Fruit fly (Drosophila melanogaster): ENCODE results near the gene CG13457.
A peak's percentile ranks its signal among the peaks of the same experiment; 100 is the strongest.

The CG13457 gene

DNA sequence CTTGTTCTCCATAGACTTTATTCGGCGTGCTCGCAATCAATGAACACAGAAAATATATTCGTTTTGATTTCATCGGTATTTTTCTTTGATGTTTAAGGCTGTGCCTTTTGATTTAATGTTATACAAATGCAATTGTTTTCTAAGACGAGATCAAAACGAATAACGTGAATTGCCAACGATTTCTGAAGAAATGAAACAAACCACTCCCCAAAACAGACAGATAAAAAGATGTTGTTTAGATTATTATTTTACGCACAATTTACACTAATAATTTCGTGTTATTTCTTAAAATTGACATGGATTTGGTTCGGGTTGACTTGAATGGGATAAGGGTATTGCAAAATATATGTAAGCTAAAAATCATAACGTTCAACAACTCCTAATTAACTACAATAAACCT is at the start of gene CG13457:
CG13457 (minus strand) TSS at position 101 of the 400 bp plus-strand sequence.
- no peak for TF ChIP-seq gl (tag; optimal IDR thresholded peaks at IDR 0.05)

DNA sequence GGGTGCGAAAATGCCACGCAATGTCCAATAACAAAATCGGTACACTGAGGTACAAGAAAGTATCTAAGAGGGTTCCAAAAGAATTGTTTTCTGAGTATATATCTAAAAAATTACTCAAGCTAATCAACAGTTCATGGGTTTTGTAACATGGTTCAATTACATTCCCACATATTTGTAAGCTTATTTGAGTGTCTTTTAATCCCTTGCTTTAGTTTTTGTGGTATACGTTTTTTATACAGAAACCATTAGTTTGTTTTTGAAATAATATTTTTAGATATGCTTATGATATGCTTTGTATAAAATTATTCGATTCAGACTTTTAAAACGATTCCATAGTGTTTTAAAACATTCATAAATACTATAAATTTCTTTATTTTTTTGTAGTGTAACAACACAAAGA is 49.6 kb upstream of the CG13457 start:
- TF ChIP-seq Snoo (tag; optimal IDR thresholded peaks at IDR 0.05), result peak; percentile 38
- no peak for TF ChIP-seq CG32121 (GFP tag; IDR thresholded peaks at IDR 0.05)
- TF ChIP-seq CG4496 (GFP tag; IDR thresholded peaks at IDR 0.05), result no peak
- TF ChIP-seq gl (tag; optimal IDR thresholded peaks at IDR 0.05), result no peak
- peak; percentile 50 for TF ChIP-seq Pif1A (GFP tag; optimal IDR thresholded peaks at IDR 0.05)
- peak; percentile 72 for TF ChIP-seq CG9948 (tag; optimal IDR thresholded peaks at IDR 0.05)
- peak; percentile 26 for TF ChIP-seq CG34367 (tag; optimal IDR thresholded peaks at IDR 0.05)
- no peak for TF ChIP-seq rn (GFP tag; IDR thresholded peaks at IDR 0.05)
- peak; percentile 60 for TF ChIP-seq CG8159 (tag; optimal IDR thresholded peaks at IDR 0.05)
- TF ChIP-seq Ets98B (GFP tag; IDR thresholded peaks at IDR 0.05), result no peak
- TF ChIP-seq CG12605 (GFP tag; IDR thresholded peaks at IDR 0.05), result no peak
- TF ChIP-seq CG14655 (GFP tag; optimal IDR thresholded peaks at IDR 0.05), result peak; percentile 70
- peak; percentile 17 for TF ChIP-seq D1 (tag; optimal IDR thresholded peaks at IDR 0.05)
- TF ChIP-seq fd96Ca (GFP tag; IDR thresholded peaks at IDR 0.05), result no peak
- peak; percentile 58 for TF ChIP-seq CG15710 (tag; optimal IDR thresholded peaks at IDR 0.05)
- TF ChIP-seq CG13204 (GFP tag; optimal IDR thresholded peaks at IDR 0.05), result no peak
- no peak for TF ChIP-seq CG10348 (GFP tag; IDR thresholded peaks at IDR 0.05)
- peak; percentile 56 for TF ChIP-seq CG17806 (tag; optimal IDR thresholded peaks at IDR 0.05)
- no peak for TF ChIP-seq EcR (GFP tag; optimal IDR thresholded peaks at IDR 0.05)
- TF ChIP-seq Pif1B (GFP tag; optimal IDR thresholded peaks at IDR 0.05), result peak; percentile 45
- TF ChIP-seq CG8301 (tag; optimal IDR thresholded peaks at IDR 0.05), result peak; percentile 25

- TF ChIP-seq fd96Ca (GFP tag; IDR thresholded peaks at IDR 0.05), result 0 out of 3 replicates have a peak, but pooled peaks have one; percentile 30
- TF ChIP-seq CG10348 (GFP tag; IDR thresholded peaks at IDR 0.05), result no peak
These were observed 47.4 kb upstream of the CG13457 start for dm6 chr3L:15178618-15179017.

dm6 chr3L:15176641-15177215 is 45.5 kb upstream of the CG13457 start:
- no peak for TF ChIP-seq rn (GFP tag; IDR thresholded peaks at IDR 0.05)
- TF ChIP-seq CG4496 (GFP tag; IDR thresholded peaks at IDR 0.05), result no peak
- TF ChIP-seq fd96Ca (GFP tag; IDR thresholded peaks at IDR 0.05), result 0 out of 3 replicates have a peak, but pooled peaks have one; percentile 10
- TF ChIP-seq EcR (GFP tag; optimal IDR thresholded peaks at IDR 0.05), result no peak
- no peak for TF ChIP-seq CG34367 (tag; optimal IDR thresholded peaks at IDR 0.05)
- 0 out of 2 replicates have a peak, but pooled peaks have one; percentile 8 for TF ChIP-seq CG32121 (GFP tag; IDR thresholded peaks at IDR 0.05)
- no peak for TF ChIP-seq CG14655 (GFP tag; optimal IDR thresholded peaks at IDR 0.05)

DNA sequence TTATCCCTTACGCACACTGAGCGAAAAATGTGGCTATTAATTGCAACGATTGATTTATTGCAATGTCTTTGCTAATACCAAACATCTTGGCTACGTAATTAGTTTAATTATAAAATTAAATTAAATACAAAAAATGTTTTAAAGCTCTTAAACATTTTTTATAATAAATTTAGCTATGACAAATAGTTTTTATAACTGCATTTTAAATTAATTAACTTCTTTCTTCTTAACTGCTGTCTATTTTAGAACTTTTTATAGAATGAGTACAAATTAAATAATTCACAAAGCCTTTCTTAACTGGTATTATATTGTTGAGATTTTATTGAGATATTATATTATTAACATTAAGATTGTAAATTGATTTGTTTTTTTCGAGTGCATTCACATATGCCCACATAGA is 43.6 kb upstream of the CG13457 start:
- TF ChIP-seq CG8301 (tag; optimal IDR thresholded peaks at IDR 0.05), result no peak
- TF ChIP-seq CG34367 (tag; optimal IDR thresholded peaks at IDR 0.05), result peak; percentile 7
- peak; percentile 1 for TF ChIP-seq D1 (tag; optimal IDR thresholded peaks at IDR 0.05)
- peak; percentile 11 for TF ChIP-seq CG17806 (tag; optimal IDR thresholded peaks at IDR 0.05)
- peak; percentile 30 for TF ChIP-seq CG14655 (GFP tag; optimal IDR thresholded peaks at IDR 0.05)
- TF ChIP-seq CG13204 (GFP tag; optimal IDR thresholded peaks at IDR 0.05), result no peak
- peak; percentile 58 for TF ChIP-seq CG15710 (tag; optimal IDR thresholded peaks at IDR 0.05)
- peak; percentile 39 for TF ChIP-seq CG9948 (tag; optimal IDR thresholded peaks at IDR 0.05)
- peak; percentile 24 for TF ChIP-seq CG8159 (tag; optimal IDR thresholded peaks at IDR 0.05)

DNA sequence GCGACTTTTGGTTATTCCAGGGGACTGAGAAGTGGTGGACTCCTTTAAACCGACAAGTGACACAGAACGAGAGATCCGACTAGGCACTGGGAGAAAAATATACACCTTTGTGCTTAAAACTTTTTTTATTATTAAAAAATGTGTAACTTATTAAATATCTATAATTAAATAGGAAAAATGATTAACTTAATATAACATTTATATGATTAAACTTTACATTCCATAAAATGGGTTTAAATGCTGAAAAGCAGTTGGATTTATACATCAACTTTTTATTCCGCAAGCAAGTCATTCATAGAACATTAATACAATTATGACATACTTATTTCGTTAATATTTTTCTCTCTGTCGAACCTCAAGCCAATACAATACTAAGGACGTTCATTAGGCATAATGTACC is 42.9 kb upstream of the CG13457 start:
- TF ChIP-seq Pif1B (GFP tag; optimal IDR thresholded peaks at IDR 0.05) (no peak), Snoo (tag; optimal IDR thresholded peaks at IDR 0.05) (peak; percentile 66), CG32121 (GFP tag; IDR thresholded peaks at IDR 0.05) (no peak), CG10348 (GFP tag; IDR thresholded peaks at IDR 0.05) (no peak), CG17806 (tag; optimal IDR thresholded peaks at IDR 0.05) (peak; percentile 89), Pif1A (GFP tag; optimal IDR thresholded peaks at IDR 0.05) (no peak), CG8301 (tag; optimal IDR thresholded peaks at IDR 0.05) (peak; percentile 46), D1 (tag; optimal IDR thresholded peaks at IDR 0.05) (peak; percentile 80), CG9948 (tag; optimal IDR thresholded peaks at IDR 0.05) (peak; percentile 88), CG15710 (tag; optimal IDR thresholded peaks at IDR 0.05) (peak; percentile 88), CG12605 (GFP tag; IDR thresholded peaks at IDR 0.05) (no peak), EcR (GFP tag; optimal IDR thresholded peaks at IDR 0.05) (no peak), CG13204 (GFP tag; optimal IDR thresholded peaks at IDR 0.05) (peak; percentile 37), fd96Ca (GFP tag; IDR thresholded peaks at IDR 0.05) (no peak), rn (GFP tag; IDR thresholded peaks at IDR 0.05) (no peak), Ets98B (GFP tag; IDR thresholded peaks at IDR 0.05) (no peak), gl (tag; optimal IDR thresholded peaks at IDR 0.05) (peak; percentile 51), CG8159 (tag; optimal IDR thresholded peaks at IDR 0.05) (peak; percentile 82), CG34367 (tag; optimal IDR thresholded peaks at IDR 0.05) (peak; percentile 81), CG4496 (GFP tag; IDR thresholded peaks at IDR 0.05) (no peak), CG14655 (GFP tag; optimal IDR thresholded peaks at IDR 0.05) (peak; percentile 63)

Data from whole organism, pupa.